Fruit fly (Drosophila melanogaster): ENCODE data around the gene VhaAC39-2.

DNA sequence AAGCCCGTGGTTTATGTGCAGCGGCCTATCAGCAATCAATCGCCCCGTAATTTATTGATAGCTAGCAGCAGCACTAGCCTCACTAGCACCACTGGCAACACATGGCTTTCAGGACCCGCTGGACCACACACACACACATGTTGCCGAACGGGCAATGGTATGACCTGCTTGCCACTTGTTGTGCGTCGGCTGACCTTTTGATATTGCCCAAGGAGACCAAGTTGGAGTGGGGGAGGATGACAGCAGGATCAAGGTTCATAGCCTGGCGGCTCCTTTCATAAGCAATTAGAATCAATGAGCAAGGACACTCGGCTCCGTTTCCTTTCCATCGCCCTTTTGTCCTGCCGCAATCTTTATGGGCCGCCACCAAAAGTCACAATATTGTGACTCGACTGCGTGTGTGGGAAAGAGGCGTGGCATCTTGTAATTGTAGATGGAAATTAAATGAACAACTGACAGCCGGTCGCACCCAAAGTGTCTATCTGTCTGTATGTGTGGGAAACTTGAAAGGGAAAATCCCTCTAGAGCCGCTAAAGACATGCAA lies 27.7 kb downstream of the VhaAC39-2 start:
- no peak for TF ChIP-seq toe (GFP tag; optimal IDR thresholded peaks at IDR 0.05)
- no peak for TF ChIP-seq CG1620 (GFP tag; optimal IDR thresholded peaks at IDR 0.05)
- TF ChIP-seq CG12768 (GFP tag; optimal IDR thresholded peaks at IDR 0.05): no peak
- no peak for TF ChIP-seq CG11617 (GFP tag; optimal IDR thresholded peaks at IDR 0.05)
- TF ChIP-seq CG14711 (tag; optimal IDR thresholded peaks at IDR 0.05): no peak
- no peak for TF ChIP-seq pad (GFP tag; optimal IDR thresholded peaks at IDR 0.05)
- TF ChIP-seq CG5204 (GFP tag; optimal IDR thresholded peaks at IDR 0.05): no peak

Data from whole organism, adult.